Fruit fly (Drosophila melanogaster): Measurements from ENCODE around the gene Pgam5.

The Pgam5 gene

DNA sequence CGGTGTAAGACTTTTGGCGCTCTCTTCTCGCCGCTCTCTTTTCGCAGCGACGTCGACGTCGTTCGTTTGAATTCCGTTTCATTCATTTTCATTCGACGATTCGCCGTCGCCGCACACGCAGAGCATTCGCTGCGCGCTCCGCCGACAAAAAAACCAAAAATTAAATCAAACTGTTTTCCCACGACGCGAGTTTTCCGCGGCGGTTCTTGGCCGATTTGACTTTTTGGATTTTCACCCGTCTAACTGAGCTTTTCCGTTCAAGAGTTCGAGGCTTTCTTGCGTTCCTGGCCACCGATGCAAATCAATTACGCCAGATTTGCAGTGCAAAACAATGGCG, 42.2 kb downstream of the Pgam5 start:
- TF ChIP-seq Clk (GFP tag; optimal IDR thresholded peaks at IDR 0.05) (no peak), cic (GFP tag; optimal IDR thresholded peaks at IDR 0.05) (peak; percentile 15), CG11617 (GFP tag; optimal IDR thresholded peaks at IDR 0.05) (peak; percentile 79)

DNA sequence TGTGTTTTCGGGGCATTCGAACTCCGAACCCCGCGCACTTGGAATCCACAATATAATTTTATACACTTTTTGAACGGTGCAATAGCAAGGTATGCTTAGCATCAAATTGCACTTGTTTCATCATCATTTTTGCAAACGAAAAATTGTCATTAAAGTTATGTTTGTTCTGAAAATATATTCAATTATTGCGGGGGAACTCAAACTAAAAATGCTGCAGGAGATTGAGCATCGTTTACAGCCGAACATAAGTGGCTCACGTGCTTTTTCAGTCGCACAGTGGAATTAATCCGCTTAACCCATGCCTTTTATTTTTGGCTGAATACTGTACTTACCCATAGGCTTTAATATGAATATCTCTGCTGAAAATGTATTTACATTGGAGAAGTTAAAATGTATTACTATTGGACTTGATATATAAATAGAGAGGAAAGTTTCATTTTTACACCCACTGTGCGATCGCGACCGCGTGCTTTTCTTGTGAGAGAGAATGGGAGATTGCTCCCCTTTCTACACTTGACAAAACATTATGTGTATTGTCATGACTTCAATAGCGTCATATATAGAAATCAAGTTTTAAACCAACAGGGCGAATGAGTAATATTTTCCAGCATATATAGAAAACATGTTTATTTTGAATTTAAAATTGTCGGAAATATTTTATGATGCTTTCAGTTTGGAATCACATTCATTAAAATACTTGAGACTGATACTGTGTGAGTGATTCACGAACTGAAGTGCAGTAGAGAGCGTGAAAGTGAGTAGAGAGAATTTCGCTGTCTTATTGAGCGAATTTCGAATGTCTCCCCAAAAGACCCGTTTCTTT, 42.8 kb downstream of the Pgam5 start:
- TF ChIP-seq CG1620 (GFP tag; optimal IDR thresholded peaks at IDR 0.05) (peak; percentile 90), CG33017 (tag; optimal IDR thresholded peaks at IDR 0.05) (peak; percentile 85), Clk (GFP tag; optimal IDR thresholded peaks at IDR 0.05) (peak; percentile 43), pad (GFP tag; optimal IDR thresholded peaks at IDR 0.05) (peak; percentile 89), Crg-1 (GFP tag; optimal IDR thresholded peaks at IDR 0.05) (peak; percentile 86), Hr96 (GFP tag; optimal IDR thresholded peaks at IDR 0.05) (peak; percentile 93), CG14711 (tag; optimal IDR thresholded peaks at IDR 0.05) (peak; percentile 94), CG5204 (GFP tag; optimal IDR thresholded peaks at IDR 0.05) (peak; percentile 88), CG7101 (tag; optimal IDR thresholded peaks at IDR 0.05) (peak; percentile 95), CG11617 (GFP tag; optimal IDR thresholded peaks at IDR 0.05) (peak; percentile 98), CG7045 (GFP tag; optimal IDR thresholded peaks at IDR 0.05) (peak; percentile 75), toe (GFP tag; optimal IDR thresholded peaks at IDR 0.05) (peak; percentile 63), tj (GFP tag; optimal IDR thresholded peaks at IDR 0.05) (peak; percentile 85), cnc (optimal IDR thresholded peaks at IDR 0.05) (no peak), cic (GFP tag; optimal IDR thresholded peaks at IDR 0.05) (peak; percentile 69), CG12768 (GFP tag; optimal IDR thresholded peaks at IDR 0.05) (peak; percentile 84), bab1 (GFP tag; optimal IDR thresholded peaks at IDR 0.05) (peak; percentile 97), kay (GFP tag; ENCODE audit: borderline replicate concordance) (peak; percentile 96), Mnt (GFP tag; optimal IDR thresholded peaks at IDR 0.05) (peak; percentile 92), ovo (GFP tag; optimal IDR thresholded peaks at IDR 0.05) (peak; percentile 90)

DNA sequence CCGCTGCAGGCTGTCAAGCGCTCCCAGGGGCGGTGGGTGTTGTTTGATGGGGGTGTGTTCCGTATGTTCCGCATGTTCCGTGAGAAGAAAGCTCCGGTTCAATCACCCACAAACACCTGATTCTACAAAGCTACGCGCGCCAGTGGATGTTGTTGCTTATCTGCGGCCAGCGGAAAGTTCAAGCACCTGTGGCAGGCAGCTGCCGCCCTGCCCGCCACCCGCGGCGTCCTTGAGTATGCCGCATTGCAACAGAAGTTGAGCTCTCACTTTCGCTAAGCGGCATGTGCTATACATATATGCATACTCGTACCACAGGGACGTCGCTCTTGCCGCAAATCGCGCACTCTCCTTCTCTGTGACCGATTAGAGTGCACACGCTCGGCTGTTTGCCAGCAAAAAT, 45.3 kb downstream of the Pgam5 start:
- no peak for TF ChIP-seq CG12768 (GFP tag; optimal IDR thresholded peaks at IDR 0.05)
- TF ChIP-seq Mnt (GFP tag; optimal IDR thresholded peaks at IDR 0.05), result peak; percentile 36

DNA sequence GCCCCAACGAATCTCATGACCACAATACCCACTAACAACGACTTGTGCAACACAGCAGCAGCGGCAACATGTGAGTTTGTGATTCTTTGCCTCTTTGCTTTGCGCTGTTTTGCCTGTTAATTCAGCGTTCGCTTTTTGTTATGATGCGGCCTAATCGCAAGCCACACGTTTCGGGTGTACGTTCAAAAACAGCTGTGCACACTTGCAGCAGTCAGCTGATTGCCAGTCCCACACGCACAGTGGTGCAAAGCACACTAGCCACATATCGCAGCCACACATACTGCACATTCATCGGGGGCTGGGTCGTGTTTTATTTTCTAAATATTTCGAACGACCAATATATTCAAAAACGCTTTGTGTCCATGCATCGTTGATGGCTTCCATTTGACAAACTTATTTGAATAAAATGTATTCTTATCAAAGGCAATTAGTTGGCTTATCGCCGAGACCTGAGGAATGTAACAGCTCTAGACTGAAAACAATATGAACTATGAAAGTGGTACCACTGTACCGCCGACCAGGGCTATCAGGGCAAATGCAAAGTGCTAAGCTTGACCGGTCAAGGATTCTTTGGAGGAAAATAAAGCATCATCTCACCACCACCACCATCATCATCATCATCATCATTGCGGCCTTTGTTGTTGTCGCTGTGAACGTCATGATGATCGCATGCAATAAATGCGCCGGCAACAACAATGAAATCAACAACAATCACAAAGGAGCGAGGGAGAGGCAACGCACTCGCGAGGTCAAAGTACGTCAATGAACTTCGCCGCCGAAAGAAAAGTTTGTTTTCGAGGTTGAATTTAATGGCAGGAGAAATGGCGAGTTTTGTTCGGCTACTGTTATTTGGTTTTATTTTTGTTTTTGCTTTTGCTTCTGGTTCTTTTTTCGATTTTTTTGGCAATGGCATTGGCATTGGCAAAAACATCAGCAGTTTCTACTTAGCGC, 47.2 kb downstream of the Pgam5 start:
- TF ChIP-seq Crg-1 (GFP tag; optimal IDR thresholded peaks at IDR 0.05) (no peak), CG14711 (tag; optimal IDR thresholded peaks at IDR 0.05) (no peak), CG1620 (GFP tag; optimal IDR thresholded peaks at IDR 0.05) (no peak), toe (GFP tag; optimal IDR thresholded peaks at IDR 0.05) (no peak), CG7101 (tag; optimal IDR thresholded peaks at IDR 0.05) (no peak), kay (GFP tag; ENCODE audit: borderline replicate concordance) (no peak), ovo (GFP tag; optimal IDR thresholded peaks at IDR 0.05) (no peak), bab1 (GFP tag; optimal IDR thresholded peaks at IDR 0.05) (no peak), cic (GFP tag; optimal IDR thresholded peaks at IDR 0.05) (no peak), tj (GFP tag; optimal IDR thresholded peaks at IDR 0.05) (no peak), CG33017 (tag; optimal IDR thresholded peaks at IDR 0.05) (no peak)

DNA sequence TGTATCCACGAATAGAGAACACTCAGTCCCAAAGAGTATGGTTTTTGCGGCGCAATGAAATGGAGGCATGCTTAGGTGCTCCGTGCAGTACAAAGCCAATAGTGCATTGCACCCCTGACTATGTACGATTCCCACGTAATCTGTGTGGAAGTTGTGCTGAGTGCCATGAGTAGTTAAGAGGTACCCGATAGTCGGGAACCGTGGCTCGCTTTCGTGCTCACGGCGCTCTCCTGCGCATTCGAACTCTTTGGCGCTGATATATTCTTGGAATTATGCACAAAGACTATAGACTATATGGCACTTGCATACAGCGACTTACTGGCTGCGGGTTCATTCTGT, 48.8 kb downstream of the Pgam5 start:
- TF ChIP-seq tj (GFP tag; optimal IDR thresholded peaks at IDR 0.05), result no peak
- TF ChIP-seq CG7101 (tag; optimal IDR thresholded peaks at IDR 0.05), result peak; percentile 8
- TF ChIP-seq CG33017 (tag; optimal IDR thresholded peaks at IDR 0.05), result no peak
- TF ChIP-seq bab1 (GFP tag; optimal IDR thresholded peaks at IDR 0.05), result no peak
- no peak for TF ChIP-seq pad (GFP tag; optimal IDR thresholded peaks at IDR 0.05)
- TF ChIP-seq CG11617 (GFP tag; optimal IDR thresholded peaks at IDR 0.05), result peak; percentile 8
- TF ChIP-seq Crg-1 (GFP tag; optimal IDR thresholded peaks at IDR 0.05), result peak; percentile 5
- TF ChIP-seq CG12768 (GFP tag; optimal IDR thresholded peaks at IDR 0.05), result peak; percentile 41
- peak; percentile 19 for TF ChIP-seq cic (GFP tag; optimal IDR thresholded peaks at IDR 0.05)
- TF ChIP-seq CG7045 (GFP tag; optimal IDR thresholded peaks at IDR 0.05), result no peak
- peak; percentile 5 for TF ChIP-seq ovo (GFP tag; optimal IDR thresholded peaks at IDR 0.05)
- peak; percentile 15 for TF ChIP-seq Hr96 (GFP tag; optimal IDR thresholded peaks at IDR 0.05)
- no peak for TF ChIP-seq CG5204 (GFP tag; optimal IDR thresholded peaks at IDR 0.05)

DNA sequence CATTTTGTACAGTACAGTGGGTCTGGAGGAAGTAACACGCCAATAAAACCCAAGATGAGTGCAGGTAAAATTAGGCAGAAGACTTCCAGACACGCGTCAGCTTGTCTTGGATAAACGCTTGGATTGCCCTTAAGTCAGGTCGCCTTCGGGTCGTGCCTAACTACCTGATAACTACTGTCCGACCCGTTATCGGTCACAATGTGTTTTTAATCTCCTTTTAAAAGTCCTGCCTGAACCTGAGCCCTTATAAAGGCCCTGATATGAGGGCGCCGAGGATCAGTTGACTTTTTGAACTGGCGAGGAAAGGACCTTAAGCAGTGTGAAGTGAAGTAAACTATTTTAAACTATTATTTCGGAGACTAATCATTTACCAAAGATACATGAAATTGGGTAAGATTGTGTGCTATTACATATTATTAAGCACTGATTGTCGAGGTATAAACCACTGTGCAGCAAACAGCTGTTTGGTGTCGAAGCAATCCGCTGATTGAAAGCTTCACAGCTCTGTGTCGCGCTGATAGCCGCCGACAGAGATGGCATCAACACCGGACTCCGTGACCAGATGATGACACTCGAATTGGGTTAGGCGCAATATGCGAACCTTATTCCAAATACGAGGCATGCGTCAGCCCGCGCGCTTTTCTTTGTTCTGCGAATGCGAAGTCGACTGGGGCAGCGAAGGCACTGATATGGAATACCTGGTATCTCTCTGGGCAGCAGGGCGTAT, 49.3 kb downstream of the Pgam5 start:
- TF ChIP-seq cnc (optimal IDR thresholded peaks at IDR 0.05) (no peak), CG5204 (GFP tag; optimal IDR thresholded peaks at IDR 0.05) (no peak), cic (GFP tag; optimal IDR thresholded peaks at IDR 0.05) (no peak), CG33017 (tag; optimal IDR thresholded peaks at IDR 0.05) (no peak), tj (GFP tag; optimal IDR thresholded peaks at IDR 0.05) (no peak), Crg-1 (GFP tag; optimal IDR thresholded peaks at IDR 0.05) (no peak), toe (GFP tag; optimal IDR thresholded peaks at IDR 0.05) (no peak)

All from whole organism, adult.